Worm (Caenorhabditis elegans): ENCODE measurements around the gene Y52E8A.3.

Gene Y52E8A.3

DNA sequence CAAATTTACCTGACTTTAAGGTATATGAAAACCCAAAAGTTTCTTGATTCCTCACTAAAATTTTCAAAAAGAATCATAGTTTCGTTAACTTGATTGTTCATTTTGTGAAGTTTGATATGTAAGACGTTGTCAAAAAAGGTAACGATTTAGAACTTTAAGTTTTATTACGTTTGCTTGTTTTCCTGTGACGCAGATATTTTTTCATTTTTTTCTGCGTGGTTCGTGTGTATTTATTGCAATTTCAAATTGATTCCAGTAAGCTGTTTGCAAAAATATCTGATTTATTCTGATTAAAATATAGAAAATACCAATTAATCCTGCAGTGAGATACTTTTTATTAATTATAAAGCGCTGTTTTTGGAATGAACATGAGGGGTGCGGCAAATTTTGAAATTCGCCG, 9.2 kb upstream of the Y52E8A.3 start, which contains the start of gene srw-40:
Gene srw-40, minus strand, starts transcription at position 101 of the 400 bp plus-strand sequence.
- TF ChIP-seq ztf-11 (tag; optimal IDR thresholded peaks at IDR 0.05) (no peak), aly-2 (tag; optimal IDR thresholded peaks at IDR 0.05) (no peak), ceh-16 (tag; optimal IDR thresholded peaks at IDR 0.05) (no peak), Y55F3AM.14 (GFP tag; optimal IDR thresholded peaks at IDR 0.05) (no peak), nhr-12 (tag; optimal IDR thresholded peaks at IDR 0.05) (no peak), ZK546.5 (tag; optimal IDR thresholded peaks at IDR 0.05) (no peak), nhr-77 (tag; optimal IDR thresholded peaks at IDR 0.05) (no peak), ama-1 (optimal IDR thresholded peaks at IDR 0.05) (no peak), sma-9 (GFP tag; optimal IDR thresholded peaks at IDR 0.05) (no peak), sma-9 (tag; optimal IDR thresholded peaks at IDR 0.05) (no peak), ceh-82 (tag; optimal IDR thresholded peaks at IDR 0.05) (no peak)

DNA sequence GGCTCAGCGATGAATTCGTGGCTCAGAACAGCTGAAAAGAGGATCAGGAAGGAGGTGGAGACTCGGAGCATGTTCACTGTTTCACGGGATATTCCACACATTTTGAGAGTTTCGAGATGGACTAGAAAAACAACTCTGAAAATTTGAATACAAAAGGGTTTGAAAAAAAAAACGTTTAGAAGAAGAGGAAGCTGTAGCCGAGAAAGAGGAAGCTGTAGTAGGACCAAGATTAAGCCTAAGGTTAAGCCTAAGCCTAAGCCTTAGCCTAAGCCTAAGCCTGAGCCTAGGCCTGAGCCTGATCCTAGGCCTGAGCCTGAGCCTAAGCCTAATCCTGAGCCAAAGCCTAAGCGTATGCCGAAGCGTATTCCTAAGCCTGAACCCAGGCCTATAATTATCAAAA, 5.3 kb upstream of the Y52E8A.3 start, which contains the start of gene plep-1:
Gene plep-1, minus strand, starts transcription at position 101 of the 400 bp plus-strand sequence.
- TF ChIP-seq unc-39 (tag; optimal IDR thresholded peaks at IDR 0.05), result no peak
- TF ChIP-seq lin-13 (GFP tag; optimal IDR thresholded peaks at IDR 0.05), result no peak
- no peak for TF ChIP-seq sma-9 (GFP tag; optimal IDR thresholded peaks at IDR 0.05)
- TF ChIP-seq sma-9 (tag; optimal IDR thresholded peaks at IDR 0.05), result no peak
- no peak for TF ChIP-seq ztf-4 (tag; optimal IDR thresholded peaks at IDR 0.05)
- no peak for TF ChIP-seq dmd-4 (tag; optimal IDR thresholded peaks at IDR 0.05)
- no peak for TF ChIP-seq peb-1 (tag; optimal IDR thresholded peaks at IDR 0.05)
- TF ChIP-seq lin-39 (tag; optimal IDR thresholded peaks at IDR 0.05), result no peak
- TF ChIP-seq ceh-82 (tag; optimal IDR thresholded peaks at IDR 0.05), result no peak
- TF ChIP-seq crh-2 (tag; optimal IDR thresholded peaks at IDR 0.05), result no peak
- no peak for TF ChIP-seq mdl-1 (tag; optimal IDR thresholded peaks at IDR 0.05)

DNA sequence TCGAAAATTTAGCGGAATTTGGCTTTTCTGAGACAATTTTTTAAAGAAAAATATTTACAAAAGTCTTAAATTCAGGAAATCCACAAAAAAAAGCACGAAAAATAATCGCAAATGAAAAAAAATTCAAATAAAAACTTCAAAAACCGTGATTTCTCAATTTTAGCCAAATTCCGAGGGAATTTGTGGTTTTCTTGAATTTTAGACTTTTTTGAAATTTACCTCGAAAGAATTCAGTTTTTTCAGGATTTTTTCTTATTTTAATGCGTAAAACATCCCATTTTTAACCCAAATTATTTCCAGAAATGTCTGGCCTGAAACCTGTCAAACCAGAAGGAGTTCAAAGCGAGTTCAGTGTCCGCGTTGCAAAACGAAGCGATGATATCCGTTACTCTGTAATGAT, 5.5 kb downstream of the Y52E8A.3 start, which contains the start of gene gtf-2F1:
Gene gtf-2F1, plus strand, starts transcription at position 301 of the 400 bp plus-strand sequence.
- TF ChIP-seq alr-1 (tag; optimal IDR thresholded peaks at IDR 0.05), result no peak
- TF ChIP-seq lin-11 (tag; optimal IDR thresholded peaks at IDR 0.05), result no peak
- no peak for TF ChIP-seq ceh-82 (tag; optimal IDR thresholded peaks at IDR 0.05)
- TF ChIP-seq ceh-16 (tag; optimal IDR thresholded peaks at IDR 0.05), result no peak
- TF ChIP-seq snpc-4 (tag; optimal IDR thresholded peaks at IDR 0.05), result no peak
- no peak for TF ChIP-seq lsy-2 (tag; optimal IDR thresholded peaks at IDR 0.05)
- no peak for TF ChIP-seq F13H6.1 (tag; optimal IDR thresholded peaks at IDR 0.05)
- TF ChIP-seq gmeb-1 (tag; optimal IDR thresholded peaks at IDR 0.05), result no peak
- no peak for TF ChIP-seq nhr-12 (tag; optimal IDR thresholded peaks at IDR 0.05)
- TF ChIP-seq lin-13 (GFP tag; optimal IDR thresholded peaks at IDR 0.05), result no peak
- no peak for TF ChIP-seq lin-39 (tag; optimal IDR thresholded peaks at IDR 0.05)
- no peak for TF ChIP-seq nhr-237 (tag; optimal IDR thresholded peaks at IDR 0.05)
- TF ChIP-seq dmd-4 (tag; optimal IDR thresholded peaks at IDR 0.05), result no peak
- TF ChIP-seq zag-1 (tag; optimal IDR thresholded peaks at IDR 0.05), result no peak
- TF ChIP-seq mdl-1 (tag; optimal IDR thresholded peaks at IDR 0.05), result no peak
- no peak for TF ChIP-seq skn-1 (tag; optimal IDR thresholded peaks at IDR 0.05)
- TF ChIP-seq fos-1 (tag; optimal IDR thresholded peaks at IDR 0.05), result no peak
- no peak for TF ChIP-seq elt-3 (tag; optimal IDR thresholded peaks at IDR 0.05)
- TF ChIP-seq nhr-23 (tag; optimal IDR thresholded peaks at IDR 0.05), result no peak
- TF ChIP-seq ztf-4 (tag; optimal IDR thresholded peaks at IDR 0.05), result no peak

DNA sequence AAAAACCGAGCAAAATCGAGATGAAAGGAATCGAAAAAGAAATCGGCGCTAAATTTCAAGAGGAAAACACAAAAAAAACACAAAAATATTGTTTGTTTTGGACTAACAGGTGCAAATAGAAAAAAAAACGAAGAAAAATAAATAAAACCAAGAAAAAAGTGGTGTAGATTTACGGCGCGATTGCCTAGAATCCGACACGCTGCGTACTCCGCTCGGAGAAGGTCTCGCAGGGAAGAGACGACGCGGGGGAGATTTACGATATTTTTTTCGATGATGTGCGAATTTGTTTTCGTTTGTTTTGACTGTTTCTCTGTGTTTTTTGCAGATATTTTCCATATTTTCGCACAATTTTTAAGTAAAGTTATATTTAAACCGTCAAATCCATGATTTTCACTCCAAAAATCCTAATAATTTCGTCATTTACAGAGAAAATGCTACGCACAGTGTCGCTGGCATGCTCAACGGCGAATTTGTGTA, 7.5 kb downstream of the Y52E8A.3 start, which contains the start of gene sco-1:
Gene sco-1, plus strand, starts transcription at position 427 of the 477 bp plus-strand sequence.
- peak; percentile 34 for TF ChIP-seq nhr-12 (tag; optimal IDR thresholded peaks at IDR 0.05)
- peak; percentile 63 for TF ChIP-seq ama-1 (optimal IDR thresholded peaks at IDR 0.05)
- TF ChIP-seq C34F6.9 (tag; optimal IDR thresholded peaks at IDR 0.05), result peak; percentile 95
- peak; percentile 95 for TF ChIP-seq ceh-16 (tag; optimal IDR thresholded peaks at IDR 0.05)
- TF ChIP-seq elt-3 (tag; optimal IDR thresholded peaks at IDR 0.05), result no peak
- no peak for TF ChIP-seq nhr-23 (tag; optimal IDR thresholded peaks at IDR 0.05)
- TF ChIP-seq nhr-25 (tag; optimal IDR thresholded peaks at IDR 0.05), result peak; percentile 96
- peak; percentile 32 for TF ChIP-seq ztf-11 (tag; optimal IDR thresholded peaks at IDR 0.05)
- peak; percentile 96 for TF ChIP-seq lin-11 (tag; optimal IDR thresholded peaks at IDR 0.05)
- peak; percentile 85 for TF ChIP-seq snpc-4 (tag; optimal IDR thresholded peaks at IDR 0.05)
- TF ChIP-seq F13H6.1 (tag; optimal IDR thresholded peaks at IDR 0.05), result peak; percentile 94
- TF ChIP-seq lsy-2 (tag; optimal IDR thresholded peaks at IDR 0.05), result peak; percentile 93 to 97
- TF ChIP-seq lin-13 (GFP tag; optimal IDR thresholded peaks at IDR 0.05), result peak; percentile 97
- peak; percentile 79 for TF ChIP-seq nhr-129 (tag; optimal IDR thresholded peaks at IDR 0.05)
- TF ChIP-seq mdl-1 (tag; optimal IDR thresholded peaks at IDR 0.05), result peak in 1 of 2 experiments; percentile 70
- TF ChIP-seq ztf-4 (tag; optimal IDR thresholded peaks at IDR 0.05), result peak; percentile 82
- peak; percentile 81 for TF ChIP-seq nhr-6 (tag; optimal IDR thresholded peaks at IDR 0.05)
- peak; percentile 95 for TF ChIP-seq egl-27 (tag; optimal IDR thresholded peaks at IDR 0.05)
- TF ChIP-seq fos-1 (tag; optimal IDR thresholded peaks at IDR 0.05), result peak; percentile 91
- no peak for TF ChIP-seq mbf-1 (tag; optimal IDR thresholded peaks at IDR 0.05)
- TF ChIP-seq blmp-1 (tag; optimal IDR thresholded peaks at IDR 0.05; ENCODE audit: insufficient read depth), result peak; percentile 74
- no peak for TF ChIP-seq peb-1 (tag; optimal IDR thresholded peaks at IDR 0.05)
- peak; percentile 94 for TF ChIP-seq sem-4 (tag; optimal IDR thresholded peaks at IDR 0.05)
- TF ChIP-seq nhr-10 (tag; optimal IDR thresholded peaks at IDR 0.05), result peak; percentile 49
- peak; percentile 99 for TF ChIP-seq unc-55 (GFP tag; optimal IDR thresholded peaks at IDR 0.05)
- TF ChIP-seq elt-1 (tag; optimal IDR thresholded peaks at IDR 0.05), result no peak
- TF ChIP-seq nhr-77 (tag; optimal IDR thresholded peaks at IDR 0.05), result peak; percentile 73
- peak; percentile 84 for TF ChIP-seq Y55F3AM.14 (GFP tag; optimal IDR thresholded peaks at IDR 0.05)
- no peak for TF ChIP-seq unc-39 (tag; optimal IDR thresholded peaks at IDR 0.05)
- no peak for TF ChIP-seq aly-2 (tag; optimal IDR thresholded peaks at IDR 0.05)
- TF ChIP-seq dmd-4 (tag; optimal IDR thresholded peaks at IDR 0.05), result peak; percentile 31
- TF ChIP-seq ztf-1 (GFP tag; conservative IDR thresholded peaks at IDR 0.05), result no peak
- TF ChIP-seq alr-1 (tag; optimal IDR thresholded peaks at IDR 0.05), result no peak
- peak; percentile 82 for TF ChIP-seq unc-62 (GFP tag; optimal IDR thresholded peaks at IDR 0.05)
